Fruit fly (Drosophila melanogaster) whole organism, embryonic: ENCODE measurements around the gene CG43210.

Source experiments
- Aef1 ChIP-seq: fragments of 200-800 bp; sonication (Bioruptor generic); IDR thresholded peaks from 3 replicates; pipeline ENCODE4 v1.3.6; 2022; ENCODE audit warnings: missing biosample characterization, missing genetic modification characterization
- B-H1 ChIP-seq: fragments of 200-800 bp; sonication (Bioruptor generic); IDR thresholded peaks from 3 replicates; pipeline ENCODE4 v1.3.6; 2022; ENCODE audit warnings: missing biosample characterization, missing genetic modification characterization
- Bgb ChIP-seq: fragments of 200-800 bp; sonication (Bioruptor generic); IDR thresholded peaks from 2 replicates; pipeline ENCODE4 v1.3.6; 2022; ENCODE audit warnings: missing biosample characterization, missing genetic modification characterization; ENCODE audit not compliant: partially characterized antibody
- Bteb2 ChIP-seq: fragments of 200-800 bp; sonication (Bioruptor generic); optimal IDR thresholded peaks from 2 replicates; lab custom pipeline; 2016; ENCODE audit warnings: missing biosample characterization, missing genetic modification characterization
- CG10209 ChIP-seq: fragments of 200-800 bp; sonication (Bioruptor generic); optimal IDR thresholded peaks from 3 replicates; lab custom pipeline; 2017; ENCODE audit warnings: missing biosample characterization, mild to moderate bottlenecking, missing genetic modification characterization, missing genetic modification reagents
- CG10431 ChIP-seq: fragments of 200-800 bp; sonication (Bioruptor generic); optimal IDR thresholded peaks from 3 replicates; lab custom pipeline; 2018; ENCODE audit warnings: missing biosample characterization, mild to moderate bottlenecking, missing genetic modification characterization
- CG11085 ChIP-seq: fragments of 200-800 bp; sonication (Bioruptor generic); IDR thresholded peaks from 2 replicates; pipeline ENCODE4 v1.3.6; 2022; ENCODE audit warnings: missing biosample characterization, missing genetic modification characterization
- CG11093 ChIP-seq: fragments of 200-800 bp; sonication (Bioruptor generic); IDR thresholded peaks from 3 replicates; pipeline ENCODE4 v1.3.6; 2022; ENCODE audit warnings: missing biosample characterization, missing genetic modification characterization
- CG11398 ChIP-seq: fragments of 200-800 bp; sonication (Bioruptor generic); optimal IDR thresholded peaks from 2 replicates; lab custom pipeline; 2016; ENCODE audit warnings: missing biosample characterization, missing genetic modification characterization
- CG11456 ChIP-seq: fragments of 200-800 bp; sonication (Bioruptor generic); IDR thresholded peaks from 3 replicates; pipeline ENCODE4 v1.3.6; 2022; ENCODE audit warnings: missing biosample characterization, missing genetic modification characterization
- CG12299 ChIP-seq: fragments of 200-800 bp; sonication (Bioruptor generic); optimal IDR thresholded peaks from 2 replicates; lab custom pipeline; 2018; ENCODE audit warnings: missing biosample characterization, mild to moderate bottlenecking, missing genetic modification characterization
- CG12659 ChIP-seq: fragments of 200-800 bp; sonication (Bioruptor generic); optimal IDR thresholded peaks from 3 replicates; lab custom pipeline; 2017; ENCODE audit warnings: mild to moderate bottlenecking, missing biosample characterization, missing genetic modification reagents, missing genetic modification characterization
- CG13894 ChIP-seq: fragments of 200-800 bp; sonication (Bioruptor generic); optimal IDR thresholded peaks from 3 replicates; lab custom pipeline; 2018; ENCODE audit warnings: missing biosample characterization, mild to moderate bottlenecking, missing genetic modification characterization, moderate library complexity
- CG14014 ChIP-seq: fragments of 200-800 bp; sonication (Bioruptor generic); IDR thresholded peaks from 2 replicates; pipeline ENCODE4 v1.3.6; 2022; ENCODE audit warnings: missing biosample characterization, missing genetic modification characterization
- CG16815 ChIP-seq: fragments of 200-800 bp; sonication (Bioruptor generic); optimal IDR thresholded peaks from 3 replicates; lab custom pipeline; 2017; ENCODE audit warnings: missing biosample characterization, mild to moderate bottlenecking, missing genetic modification characterization
- CG17359 ChIP-seq: fragments of 200-800 bp; sonication (Bioruptor generic); optimal IDR thresholded peaks from 3 replicates; lab custom pipeline; 2018; ENCODE audit warnings: missing biosample characterization, mild to moderate bottlenecking, missing genetic modification characterization, moderate library complexity
- CG3838 ChIP-seq: fragments of 200-800 bp; sonication (Bioruptor generic); optimal IDR thresholded peaks from 3 replicates; lab custom pipeline; 2016; ENCODE audit warnings: missing biosample characterization, missing genetic modification characterization
- CG3847 ChIP-seq: fragments of 200-800 bp; sonication (Bioruptor generic); IDR thresholded peaks from 2 replicates; pipeline ENCODE4 v1.3.6; 2022; ENCODE audit warnings: missing biosample characterization, missing genetic modification characterization
- CG4707 ChIP-seq: fragments of 200-800 bp; sonication (Bioruptor generic); optimal IDR thresholded peaks from 2 replicates; lab custom pipeline; 2018; ENCODE audit warnings: missing biosample characterization, mild to moderate bottlenecking, missing genetic modification characterization, moderate library complexity
- CG6254 ChIP-seq: fragments of 200-800 bp; sonication (Bioruptor generic); optimal IDR thresholded peaks from 3 replicates; lab custom pipeline; 2017; ENCODE audit warnings: mild to moderate bottlenecking, missing biosample characterization, missing genetic modification reagents, missing genetic modification characterization
- CG6654 ChIP-seq: fragments of 200-800 bp; sonication (Bioruptor generic); optimal IDR thresholded peaks from 2 replicates; lab custom pipeline; 2017; ENCODE audit warnings: missing biosample characterization, mild to moderate bottlenecking, missing genetic modification characterization
- CG6791 ChIP-seq: fragments of 200-800 bp; sonication (Bioruptor generic); IDR thresholded peaks from 3 replicates; pipeline ENCODE4 v1.3.6; 2022; ENCODE audit warnings: missing biosample characterization, missing genetic modification characterization; ENCODE audit not compliant: partially characterized antibody
- CG7372 ChIP-seq: fragments of 200-800 bp; sonication (Bioruptor generic); IDR thresholded peaks from 2 replicates; pipeline ENCODE4 v1.3.6; 2022; ENCODE audit warnings: missing biosample characterization, missing genetic modification characterization
- CG8281 ChIP-seq: fragments of 200-800 bp; sonication (Bioruptor generic); optimal IDR thresholded peaks from 2 replicates; lab custom pipeline; 2018; ENCODE audit warnings: missing biosample characterization, mild to moderate bottlenecking, missing genetic modification characterization, moderate library complexity
- CG8359 ChIP-seq: fragments of 200-800 bp; sonication (Bioruptor generic); optimal IDR thresholded peaks from 2 replicates; lab custom pipeline; 2017; ENCODE audit warnings: missing biosample characterization, mild to moderate bottlenecking, missing genetic modification characterization, borderline replicate concordance
- CG9817 ChIP-seq: fragments of 200-800 bp; sonication (Bioruptor generic); optimal IDR thresholded peaks from 2 replicates; lab custom pipeline; 2018; ENCODE audit warnings: missing biosample characterization, mild to moderate bottlenecking, missing genetic modification characterization, moderate library complexity
- Deaf1 ChIP-seq: fragments of 200-800 bp; optimal IDR thresholded peaks from 3 replicates; lab custom pipeline; 2019; ENCODE audit warnings: missing biosample characterization, mild to moderate bottlenecking, missing genetic modification characterization, moderate library complexity
- HLH3B ChIP-seq: fragments of 200-800 bp; sonication (Bioruptor generic); IDR thresholded peaks from 2 replicates; pipeline ENCODE4 v1.3.6; 2022; ENCODE audit warnings: missing biosample characterization, missing genetic modification characterization
- Kr ChIP-seq: fragments of 200-800 bp; sonication (Bioruptor generic); optimal IDR thresholded peaks from 2 replicates; lab custom pipeline; 2017; ENCODE audit warnings: missing biosample characterization, mild to moderate bottlenecking, missing genetic modification characterization
- Lim3 ChIP-seq: fragments of 200-800 bp; sonication (Bioruptor generic); IDR thresholded peaks from 2 replicates; pipeline ENCODE4 v1.3.6; 2022; ENCODE audit warnings: missing biosample characterization, missing genetic modification characterization
- Myb ChIP-seq: fragments of 200-800 bp; sonication (Bioruptor generic); optimal IDR thresholded peaks from 2 replicates; lab custom pipeline; 2016; ENCODE audit warnings: missing biosample characterization, missing genetic modification characterization
- NK7.1 ChIP-seq: fragments of 200-800 bp; sonication (Bioruptor generic); optimal IDR thresholded peaks from 3 replicates; lab custom pipeline; 2016; ENCODE audit warnings: missing biosample characterization, missing genetic modification characterization
- Rfx ChIP-seq: fragments of 200-800 bp; sonication (Bioruptor generic); IDR thresholded peaks from 2 replicates; pipeline ENCODE4 v1.3.6; 2022; ENCODE audit warnings: missing biosample characterization, missing genetic modification characterization
- Taf1 ChIP-seq: fragments of 200-800 bp; sonication (Bioruptor generic); IDR thresholded peaks from 2 replicates; pipeline ENCODE4 v1.3.6; 2022; ENCODE audit warnings: missing biosample characterization, missing genetic modification characterization
- ara ChIP-seq: fragments of 200-800 bp; sonication (Bioruptor generic); IDR thresholded peaks from 2 replicates; pipeline ENCODE4 v1.3.6; 2022; ENCODE audit warnings: missing biosample characterization, missing genetic modification characterization
- ase ChIP-seq: fragments of 200-800 bp; sonication (Bioruptor generic); IDR thresholded peaks from 3 replicates; pipeline ENCODE4 v1.3.6; 2022; ENCODE audit warnings: missing biosample characterization, missing genetic modification characterization
- chn ChIP-seq: fragments of 200-800 bp; sonication (Bioruptor generic); optimal IDR thresholded peaks from 2 replicates; lab custom pipeline; 2016; ENCODE audit warnings: missing biosample characterization, missing genetic modification characterization
- crc ChIP-seq: fragments of 200-800 bp; sonication (Bioruptor generic); optimal IDR thresholded peaks from 2 replicates; lab custom pipeline; 2016; ENCODE audit warnings: missing biosample characterization, missing genetic modification characterization
- dati ChIP-seq: fragments of 200-800 bp; sonication (Bioruptor generic); IDR thresholded peaks from 2 replicates; pipeline ENCODE4 v1.3.6; 2022; ENCODE audit warnings: missing biosample characterization, missing genetic modification characterization
- fd96Cb ChIP-seq: fragments of 200-800 bp; sonication (Bioruptor generic); optimal IDR thresholded peaks from 2 replicates; lab custom pipeline; 2018; ENCODE audit warnings: missing biosample characterization, mild to moderate bottlenecking, missing genetic modification characterization, moderate library complexity
- gsb ChIP-seq: fragments of 200-800 bp; sonication (Bioruptor generic); IDR thresholded peaks from 2 replicates; pipeline ENCODE4 v1.3.6; 2022; ENCODE audit warnings: missing biosample characterization, missing genetic modification characterization
- ind ChIP-seq: fragments of 200-800 bp; sonication (Bioruptor generic); optimal IDR thresholded peaks from 3 replicates; lab custom pipeline; 2016; ENCODE audit warnings: missing biosample characterization, missing genetic modification characterization
- insv ChIP-seq, 2 experiments: fragments of 200-800 bp; sonication (Bioruptor generic); optimal IDR thresholded peaks; 3 replicates each; lab custom pipeline; 2016 to 2018; ENCODE audit warnings: missing biosample characterization in 2 of 2, missing genetic modification characterization in 2 of 2
- jigr1 ChIP-seq: fragments of 200-800 bp; sonication (Bioruptor generic); IDR thresholded peaks from 3 replicates; pipeline ENCODE4 v1.3.6; 2022; ENCODE audit warnings: missing biosample characterization, missing genetic modification characterization
- klu ChIP-seq: fragments of 200-800 bp; sonication (Bioruptor generic); IDR thresholded peaks from 2 replicates; pipeline ENCODE4 v1.3.6; 2022; ENCODE audit warnings: missing biosample characterization, missing genetic modification characterization
- kni ChIP-seq: fragments of 200-800 bp; sonication (Bioruptor generic); optimal IDR thresholded peaks from 3 replicates; lab custom pipeline; 2017; ENCODE audit warnings: mild to moderate bottlenecking, missing biosample characterization, missing genetic modification reagents, missing genetic modification characterization
- lilli ChIP-seq: fragments of 200-800 bp; sonication (Bioruptor generic); optimal IDR thresholded peaks from 3 replicates; lab custom pipeline; 2016; ENCODE audit warnings: missing biosample characterization, missing genetic modification characterization
- row ChIP-seq: fragments of 200-800 bp; sonication (Bioruptor generic); IDR thresholded peaks from 3 replicates; pipeline ENCODE4 v1.3.6; 2022; ENCODE audit warnings: missing biosample characterization, missing genetic modification characterization
- tgo ChIP-seq: fragments of 200-800 bp; sonication (Bioruptor generic); IDR thresholded peaks from 3 replicates; pipeline ENCODE4 v1.3.6; 2022; ENCODE audit warnings: missing biosample characterization, missing genetic modification characterization
- ttk ChIP-seq: fragments of 200-800 bp; sonication (Bioruptor generic); IDR thresholded peaks from 2 replicates; pipeline ENCODE4 v2.1.2; 2022; ENCODE audit warnings: missing biosample characterization, missing genetic modification characterization
- vvl ChIP-seq: fragments of 200-800 bp; sonication (Bioruptor generic); IDR thresholded peaks from 2 replicates; pipeline ENCODE4 v1.3.6; 2022; ENCODE audit warnings: missing biosample characterization, missing genetic modification characterization

The CG43210 gene

DNA sequence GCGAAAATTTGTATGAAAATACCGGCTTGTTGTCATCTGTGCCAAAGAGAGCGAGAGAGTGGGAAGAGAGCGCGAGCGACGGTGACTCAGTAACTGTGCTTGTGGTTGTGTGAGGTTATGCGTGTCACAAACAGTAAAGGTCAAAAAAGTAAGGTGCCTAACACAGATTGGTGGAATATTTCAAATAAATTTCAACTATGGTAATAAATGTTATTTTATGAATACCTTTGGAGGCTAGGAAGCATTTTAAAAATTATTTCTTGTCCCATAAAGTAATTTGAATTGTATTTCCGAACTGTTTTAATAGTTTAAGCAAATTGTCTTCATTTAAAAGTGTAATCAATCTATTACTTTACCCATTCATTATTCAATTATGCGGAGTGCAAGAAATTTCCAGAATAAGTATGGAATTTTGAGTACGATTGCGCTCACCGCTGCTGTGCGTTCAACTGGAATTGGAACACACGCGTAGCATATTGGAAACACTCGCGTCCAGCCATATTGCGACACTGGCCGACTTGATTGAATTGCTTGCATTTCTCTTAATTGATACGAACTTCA, 8.8 kb upstream of the CG43210 start (continued):
- peak; percentile 90 for TF ChIP-seq CG17359
- TF ChIP-seq kni: peak; percentile 72
- peak; percentile 74 for TF ChIP-seq CG8281 (tag; lab: Kevin White, UChicago)
- TF ChIP-seq CG6254: peak; percentile 88
- peak; percentile 77 for TF ChIP-seq Myb (GFP tag; lab: Kevin White, UChicago)
- peak; percentile 96 for TF ChIP-seq row (GFP tag; lab: Robert Waterston, UW)
- peak; percentile 86 for TF ChIP-seq CG3838 (GFP tag; lab: Kevin White, UChicago)
- peak; percentile 95 for TF ChIP-seq Bteb2
- peak; percentile 0 to 67 for TF ChIP-seq insv (GFP tag; optimal IDR thresholded peaks at IDR 0.05; lab: Kevin White, UChicago)
- peak; percentile 88 for TF ChIP-seq CG11398 (GFP tag; lab: Kevin White, UChicago)
- no peak for TF ChIP-seq CG6791 (GFP tag; lab: Robert Waterston, UW)
- TF ChIP-seq CG11456 (GFP tag; lab: Robert Waterston, UW): peak; percentile 90
- TF ChIP-seq jigr1: peak; percentile 82; the same call in 2 of the 3 replicates
- peak; percentile 88 for TF ChIP-seq klu (GFP tag; lab: Robert Waterston, UW)
- TF ChIP-seq CG3847 (GFP tag; lab: Robert Waterston, UW): peak; percentile 94
- TF ChIP-seq CG10209 (GFP tag; lab: Kevin White, UChicago): peak; percentile 97
- peak; percentile 82 for TF ChIP-seq ase (GFP tag; lab: Robert Waterston, UW)
- TF ChIP-seq crc (GFP tag; lab: Kevin White, UChicago): peak; percentile 88
- TF ChIP-seq CG7372 (GFP tag; lab: Robert Waterston, UW): peak; percentile 88
- TF ChIP-seq Kr (GFP tag; lab: Kevin White, UChicago): no peak
- peak; percentile 93 for TF ChIP-seq tgo
- TF ChIP-seq CG12659: peak; percentile 98
- TF ChIP-seq ttk (GFP tag; lab: Robert Waterston, UW): peak; percentile 88
- TF ChIP-seq CG13894 (tag; lab: Kevin White, UChicago): peak; percentile 81
- TF ChIP-seq Bgb (GFP tag; lab: Robert Waterston, UW): no peak
- TF ChIP-seq lilli: peak; percentile 95
- TF ChIP-seq CG11093 (GFP tag; lab: Robert Waterston, UW): peak; percentile 93
- TF ChIP-seq fd96Cb (tag; lab: Kevin White, UChicago): peak; percentile 94
- peak; percentile 84 for TF ChIP-seq Aef1 (GFP tag; lab: Robert Waterston, UW)
- TF ChIP-seq ara (GFP tag; lab: Robert Waterston, UW): peak; percentile 87
- TF ChIP-seq CG9817 (tag; lab: Kevin White, UChicago): peak; percentile 88
- peak; percentile 77 for TF ChIP-seq Deaf1 (tag; lab: Kevin White, UChicago)
- peak; percentile 75 for TF ChIP-seq CG10431 (GFP tag; lab: Kevin White, UChicago)
- peak; percentile 87 for TF ChIP-seq gsb (GFP tag; lab: Robert Waterston, UW)
- peak; percentile 90 for TF ChIP-seq CG12299 (tag; lab: Kevin White, UChicago)
- TF ChIP-seq CG6654 (GFP tag; lab: Kevin White, UChicago): peak; percentile 79
- TF ChIP-seq NK7.1 (GFP tag; lab: Kevin White, UChicago): peak; percentile 85
- TF ChIP-seq B-H1: peak; percentile 75
- peak; percentile 90 for TF ChIP-seq Taf1 (GFP tag; lab: Robert Waterston, UW)
- TF ChIP-seq CG8359 (GFP tag; lab: Kevin White, UChicago): peak; percentile 80
- peak; percentile 75 for TF ChIP-seq CG4707
- TF ChIP-seq CG11085: peak; percentile 77
- TF ChIP-seq CG16815 (GFP tag; lab: Kevin White, UChicago): peak; percentile 91
- TF ChIP-seq chn (GFP tag; lab: Kevin White, UChicago): peak; percentile 94
- TF ChIP-seq Lim3: peak; percentile 79; the same call in 1 of the 2 replicates
- peak; percentile 40; the same call in 1 of the 2 replicates for TF ChIP-seq dati
- TF ChIP-seq HLH3B (GFP tag; lab: Robert Waterston, UW): peak; percentile 89
- peak; percentile 90 for TF ChIP-seq vvl (GFP tag; lab: Robert Waterston, UW)
- TF ChIP-seq CG14014: peak; percentile 93
- peak; percentile 92 for TF ChIP-seq Rfx (GFP tag; lab: Robert Waterston, UW)
- TF ChIP-seq ind (GFP tag; lab: Kevin White, UChicago): peak; percentile 92
